Worm (Caenorhabditis elegans): ENCODE data around the gene map-1.

- no peak for TF ChIP-seq ama-1 (optimal IDR thresholded peaks at IDR 0.05)
- no peak for TF ChIP-seq hnd-1 (tag; optimal IDR thresholded peaks at IDR 0.05)
- TF ChIP-seq aly-1 (tag; optimal IDR thresholded peaks at IDR 0.05) = no peak
Measured at ce11 chrIV:3722690-3723089, 36.0 kb upstream of the map-1 start, which contains the start of gene Y37E11AM.4.
